Worm (Caenorhabditis elegans): ENCODE measurements around the gene C01B10.44.

Gene C01B10.44

DNA sequence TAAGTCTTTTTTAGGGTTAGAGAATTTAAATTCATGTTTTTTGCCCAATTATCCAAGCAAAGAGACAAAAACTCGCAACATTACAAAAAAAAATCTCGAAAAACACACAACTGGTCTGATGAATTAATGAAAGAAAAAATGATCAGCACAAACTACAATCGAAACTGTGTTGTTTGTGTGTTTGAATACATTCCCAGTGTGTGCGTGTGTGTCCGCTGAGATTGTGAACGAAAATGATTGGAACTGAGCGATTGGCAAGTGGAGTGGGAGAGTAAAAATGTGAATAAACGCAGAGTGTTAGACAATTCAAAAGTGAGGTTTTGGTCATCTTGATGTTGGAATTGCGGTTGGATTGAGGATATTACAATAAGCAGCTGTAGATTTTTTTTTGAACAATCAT is 16.9 kb upstream of the C01B10.44 start:
- TF ChIP-seq pax-3 (tag; optimal IDR thresholded peaks at IDR 0.05) (no peak), efl-1 (optimal IDR thresholded peaks at IDR 0.05) (no peak), efl-1 (GFP tag; optimal IDR thresholded peaks at IDR 0.05 in 1 of 2) (peak in 1 of 2 experiments; percentile 62), blmp-1 (tag; optimal IDR thresholded peaks at IDR 0.05) (peak; percentile 48), snu-23 (GFP tag; optimal IDR thresholded peaks at IDR 0.05) (peak; percentile 12), lin-14 (GFP tag; optimal IDR thresholded peaks at IDR 0.05) (peak; percentile 56)

DNA sequence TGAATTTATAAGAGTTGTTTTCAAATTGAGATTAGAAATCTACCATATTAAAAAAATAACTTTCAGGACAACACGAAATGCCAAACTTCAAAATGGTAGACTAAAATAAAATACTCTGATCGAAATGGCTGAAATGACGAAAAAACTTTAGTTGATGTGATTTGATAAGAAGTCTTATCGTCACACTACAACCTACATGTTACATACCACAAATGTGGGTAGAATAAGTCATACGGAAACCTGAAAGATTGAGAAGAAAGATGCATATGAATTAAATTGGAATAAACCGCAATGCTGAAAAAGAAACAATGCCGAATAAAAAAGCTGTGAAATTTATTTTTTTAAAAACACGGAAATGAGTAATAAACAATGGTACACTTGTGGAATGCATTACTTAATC is 16.4 kb upstream of the C01B10.44 start:
- TF ChIP-seq fkh-10 (GFP tag; optimal IDR thresholded peaks at IDR 0.05) (no peak), nhr-85 (tag) (peak; percentile 60), ceh-90 (tag; optimal IDR thresholded peaks at IDR 0.05) (no peak), efl-3 (GFP tag; optimal IDR thresholded peaks at IDR 0.05) (no peak), dsc-1 (tag; optimal IDR thresholded peaks at IDR 0.05) (no peak), elt-3 (tag; optimal IDR thresholded peaks at IDR 0.05) (peak in 1 of 6 experiments; percentile 33), nhr-28 (tag; optimal IDR thresholded peaks at IDR 0.05) (no peak)

DNA sequence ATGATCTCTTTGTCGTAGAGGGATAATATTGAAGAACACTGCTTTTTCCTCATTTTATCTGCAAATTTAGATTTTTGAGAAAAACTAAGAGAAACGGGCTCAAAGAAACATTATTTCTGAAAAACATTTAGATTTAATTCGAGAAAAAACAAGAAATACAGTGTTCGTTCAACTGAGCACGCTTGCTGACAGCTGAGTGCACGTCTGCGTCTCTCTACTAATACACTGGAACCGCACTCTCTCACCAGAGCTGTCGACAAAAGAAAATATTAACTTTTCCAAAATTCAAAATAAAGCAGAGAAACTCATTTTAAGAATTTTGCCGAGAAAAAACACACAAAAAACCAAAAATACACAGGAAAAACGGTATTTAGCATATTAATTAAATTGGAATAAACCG is 10.2 kb upstream of the C01B10.44 start, which contains the start of gene drh-1:
TSS of gene drh-1 (minus strand) at position 58 of the 400 bp plus-strand sequence.
- TF ChIP-seq sox-4 (tag; optimal IDR thresholded peaks at IDR 0.05) (no peak), lin-35 (GFP tag; optimal IDR thresholded peaks at IDR 0.05) (peak in 1 of 2 experiments; percentile 6), pqm-1 (tag; optimal IDR thresholded peaks at IDR 0.05) (no peak), dpl-1 (GFP tag; optimal IDR thresholded peaks at IDR 0.05) (peak in 1 of 3 experiments; percentile 30), grh-1 (GFP tag; IDR thresholded peaks at IDR 0.05) (no peak), lin-14 (GFP tag; optimal IDR thresholded peaks at IDR 0.05) (peak; percentile 50), lsy-2 (tag; optimal IDR thresholded peaks at IDR 0.05) (peak in 1 of 2 experiments; percentile 52), efl-1 (optimal IDR thresholded peaks at IDR 0.05) (peak; percentile 19 to 29), efl-1 (GFP tag; optimal IDR thresholded peaks at IDR 0.05 in 1 of 2) (no peak)

DNA sequence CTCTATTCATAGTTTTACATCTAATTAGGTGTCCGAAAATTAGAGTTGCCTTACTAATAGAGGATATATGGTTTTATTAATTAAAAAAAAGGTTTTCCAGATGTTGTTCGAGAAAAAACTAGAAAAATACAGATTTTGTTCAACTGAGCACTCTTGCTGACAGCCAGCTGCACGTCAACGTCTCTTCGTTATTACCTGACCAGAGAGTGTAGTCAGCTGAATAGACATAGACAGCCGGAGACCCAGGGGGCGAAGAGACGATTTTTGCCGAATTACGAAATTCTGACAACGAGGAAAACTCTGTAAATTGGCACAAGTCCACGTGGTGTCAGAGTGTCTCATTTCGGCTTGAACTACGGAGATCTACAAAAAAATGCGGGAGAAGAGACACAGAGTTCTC is 4.9 kb upstream of the C01B10.44 start:
- TF ChIP-seq ztf-11 (tag; optimal IDR thresholded peaks at IDR 0.05) (no peak), ceh-82 (tag; optimal IDR thresholded peaks at IDR 0.05) (peak in 1 of 3 experiments; percentile 16), lsy-2 (tag; optimal IDR thresholded peaks at IDR 0.05) (peak in 1 of 2 experiments; percentile 42), mdl-1 (tag; optimal IDR thresholded peaks at IDR 0.05) (peak in 1 of 2 experiments; percentile 2), lin-35 (GFP tag; optimal IDR thresholded peaks at IDR 0.05) (peak in 1 of 2 experiments; percentile 36), skn-1 (tag; optimal IDR thresholded peaks at IDR 0.05) (peak; percentile 48), nhr-19 (GFP tag; conservative IDR thresholded peaks at IDR 0.05) (no peak), nhr-20 (tag; optimal IDR thresholded peaks at IDR 0.05) (peak; percentile 24), efl-1 (optimal IDR thresholded peaks at IDR 0.05) (peak; percentile 12 to 53), efl-1 (GFP tag; optimal IDR thresholded peaks at IDR 0.05 in 1 of 2) (peak in 1 of 2 experiments; percentile 89)

DNA sequence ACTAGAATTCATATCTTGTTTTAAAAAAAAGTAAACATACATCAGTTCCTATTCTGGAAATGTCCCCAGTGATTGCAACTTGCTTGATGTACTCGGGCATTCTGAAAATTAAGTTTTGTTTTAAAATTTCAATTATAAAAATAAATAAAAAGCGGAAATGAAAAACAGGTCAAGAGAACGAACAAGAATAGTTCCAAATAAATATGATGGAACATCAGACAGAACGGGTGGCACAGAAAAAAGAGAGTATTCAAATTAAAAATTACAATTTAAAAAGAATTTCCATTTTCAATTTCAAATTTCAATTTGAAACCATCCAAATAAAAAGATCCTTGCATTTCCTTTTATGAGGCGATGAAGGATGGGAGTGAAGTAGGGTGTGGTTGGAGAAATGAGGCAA is 2.2 kb upstream of the C01B10.44 start, which contains the start of gene C01B10.3:
TSS of gene C01B10.3 (minus strand) at position 101 of the 400 bp plus-strand sequence.
- TF ChIP-seq sup-37 (GFP tag; optimal IDR thresholded peaks at IDR 0.05) (no peak), ces-1 (GFP tag; optimal IDR thresholded peaks at IDR 0.05) (no peak), grh-1 (GFP tag; IDR thresholded peaks at IDR 0.05) (no peak), sptf-1 (tag; optimal IDR thresholded peaks at IDR 0.05) (no peak), snu-23 (GFP tag; optimal IDR thresholded peaks at IDR 0.05) (no peak), C04F5.9 (tag; optimal IDR thresholded peaks at IDR 0.05) (no peak), hpl-2 (GFP tag; optimal IDR thresholded peaks at IDR 0.05) (no peak), zag-1 (tag; optimal IDR thresholded peaks at IDR 0.05) (no peak), nhr-28 (tag; optimal IDR thresholded peaks at IDR 0.05) (no peak), hlh-4 (tag; optimal IDR thresholded peaks at IDR 0.05) (no peak), elt-3 (tag; optimal IDR thresholded peaks at IDR 0.05) (no peak), mdl-1 (tag; optimal IDR thresholded peaks at IDR 0.05) (no peak), C16A3.4 (tag; optimal IDR thresholded peaks at IDR 0.05) (no peak), nhr-237 (tag; optimal IDR thresholded peaks at IDR 0.05) (no peak), unc-130 (tag; optimal IDR thresholded peaks at IDR 0.05) (no peak), nhr-90 (tag; optimal IDR thresholded peaks at IDR 0.05; ENCODE audit: poor library complexity) (no peak), mab-9 (GFP tag; IDR thresholded peaks at IDR 0.05) (no peak)
